Fruit fly (Drosophila melanogaster) whole organism, adult: ENCODE data around the gene CG5623.

Experiments
- CG12768 ChIP-seq: fragments of 200-800 bp; sonication (Bioruptor generic); optimal IDR thresholded peaks from 2 replicates; lab custom pipeline; 2017; ENCODE audit warnings: missing biosample characterization, missing genetic modification characterization, mild to moderate bottlenecking, moderate library complexity, missing genetic modification reagents
- CG5204 ChIP-seq: fragments of 200-800 bp; sonication (Bioruptor generic); optimal IDR thresholded peaks from 2 replicates; lab custom pipeline; 2016; ENCODE audit warnings: missing biosample characterization, missing genetic modification characterization
- Crg-1 ChIP-seq: fragments of 200-800 bp; sonication (Bioruptor generic); optimal IDR thresholded peaks from 2 replicates; lab custom pipeline; 2016; ENCODE audit warnings: missing biosample characterization, missing genetic modification characterization
- bab1 ChIP-seq: fragments of 200-800 bp; sonication (Bioruptor generic); optimal IDR thresholded peaks from 3 replicates; lab custom pipeline; 2019; ENCODE audit warnings: missing biosample characterization, mild to moderate bottlenecking, missing genetic modification characterization, moderate library complexity
- cnc ChIP-seq, 2 experiments: fragments of >200 bp; optimal IDR thresholded peaks; 2 replicates each; lab custom pipeline; 2017
- kay ChIP-seq: fragments of 200-800 bp; sonication (Bioruptor generic); peaks from one replicate; lab custom pipeline; 2016; ENCODE audit warnings: missing biosample characterization, missing genetic modification characterization, borderline replicate concordance
- pad ChIP-seq: fragments of 200-800 bp; sonication (Bioruptor generic); optimal IDR thresholded peaks from 3 replicates; lab custom pipeline; 2017; ENCODE audit warnings: missing biosample characterization, missing genetic modification characterization, mild to moderate bottlenecking, moderate library complexity, missing genetic modification reagents

DNA sequence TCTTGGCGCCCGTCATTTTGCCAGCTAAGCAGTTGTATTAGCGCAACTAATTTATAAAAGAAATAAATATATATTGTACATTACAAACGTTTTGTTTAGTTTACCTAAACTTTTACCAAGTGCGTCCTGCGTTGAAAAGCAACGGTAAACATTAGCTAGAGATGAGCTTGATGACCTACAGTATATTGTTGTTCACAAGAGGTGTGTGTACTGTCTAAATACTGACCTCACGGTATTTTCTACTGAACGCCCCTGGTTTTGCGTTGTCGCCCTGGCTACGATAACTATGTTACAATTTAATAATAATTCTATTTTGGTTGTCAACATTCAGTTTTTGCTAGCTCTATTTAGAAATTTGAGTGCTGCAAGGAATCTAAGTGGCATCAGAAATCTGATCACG, 25.2 kb upstream of the CG5623 start, which contains the start of gene Acyp2:
- TF ChIP-seq CG5204 (no peak), kay (no peak), cnc (optimal IDR thresholded peaks at IDR 0.05; lab: Kevin White, UChicago) (no peak), bab1 (GFP tag; lab: Kevin White, UChicago) (peak; percentile 17), CG12768 (GFP tag; lab: Kevin White, UChicago) (no peak), Crg-1 (GFP tag; lab: Kevin White, UChicago) (no peak), pad (peak; percentile 6)
